Fruit fly (Drosophila melanogaster) whole organism, prepupa: ENCODE measurements around the gene CG10237.

Experiments
- Blimp-1 ChIP-seq: fragments of 200-800 bp; sonication (Bioruptor generic); optimal IDR thresholded peaks from 3 replicates; lab custom pipeline; 2017; ENCODE audit warnings: missing biosample characterization, missing genetic modification characterization, mild to moderate bottlenecking, moderate library complexity, missing genetic modification reagents
- CG10631 ChIP-seq: fragments of 200-800 bp; sonication (Bioruptor generic); optimal IDR thresholded peaks from 2 replicates; lab custom pipeline; 2016; ENCODE audit warnings: missing biosample characterization, missing genetic modification characterization
- CG10669 ChIP-seq: fragments of 200-800 bp; sonication (Bioruptor generic); optimal IDR thresholded peaks from 3 replicates; lab custom pipeline; 2018; ENCODE audit warnings: missing biosample characterization, mild to moderate bottlenecking, missing genetic modification characterization, moderate library complexity
- CG11294 ChIP-seq: fragments of 200-800 bp; sonication (Bioruptor generic); IDR thresholded peaks from 2 replicates; pipeline ENCODE4 v1.3.6; 2022; ENCODE audit warnings: missing biosample characterization, missing genetic modification characterization
- CG11762 ChIP-seq: fragments of 200-800 bp; sonication (Bioruptor generic); optimal IDR thresholded peaks from 3 replicates; lab custom pipeline; 2016; ENCODE audit warnings: missing biosample characterization, missing genetic modification characterization; ENCODE audit not compliant: insufficient read depth
- CG15336 ChIP-seq: fragments of 200-800 bp; sonication (Bioruptor generic); IDR thresholded peaks from 2 replicates; pipeline ENCODE4 v1.3.6; 2022; ENCODE audit warnings: missing biosample characterization, missing genetic modification characterization
- CG31627 ChIP-seq: fragments of 200-800 bp; sonication (Bioruptor generic); optimal IDR thresholded peaks from 3 replicates; lab custom pipeline; 2016; ENCODE audit warnings: missing biosample characterization, missing genetic modification characterization
- CG32006 ChIP-seq: fragments of 200-800 bp; sonication (Bioruptor generic); optimal IDR thresholded peaks from 3 replicates; lab custom pipeline; 2017; ENCODE audit warnings: missing biosample characterization, mild to moderate bottlenecking, missing genetic modification characterization
- CG3919 ChIP-seq: fragments of 200-800 bp; sonication (Bioruptor generic); optimal IDR thresholded peaks from 3 replicates; lab custom pipeline; 2016; ENCODE audit warnings: missing biosample characterization, missing genetic modification characterization
- CG6792 ChIP-seq: fragments of 200-800 bp; sonication (Bioruptor generic); optimal IDR thresholded peaks from 3 replicates; lab custom pipeline; 2016; ENCODE audit warnings: missing biosample characterization, missing genetic modification characterization
- CG6808 ChIP-seq: fragments of 200-800 bp; sonication (Bioruptor generic); optimal IDR thresholded peaks from 3 replicates; lab custom pipeline; 2017; ENCODE audit warnings: missing biosample characterization, missing genetic modification characterization, mild to moderate bottlenecking, moderate library complexity, missing genetic modification reagents
- CG7368 ChIP-seq: fragments of 200-800 bp; sonication (Bioruptor generic); optimal IDR thresholded peaks from 3 replicates; lab custom pipeline; 2016; ENCODE audit warnings: missing biosample characterization, missing genetic modification characterization
- CG8632 ChIP-seq: fragments of 200-800 bp; sonication (Bioruptor generic); optimal IDR thresholded peaks from 3 replicates; lab custom pipeline; 2016; ENCODE audit warnings: missing biosample characterization, missing genetic modification characterization
- Ets21C ChIP-seq: fragments of 200-800 bp; sonication (Bioruptor generic); optimal IDR thresholded peaks from 3 replicates; lab custom pipeline; 2016; ENCODE audit warnings: missing biosample characterization, missing genetic modification characterization
- Hr39 ChIP-seq: fragments of 200-800 bp; sonication (Bioruptor generic); optimal IDR thresholded peaks from 2 replicates; lab custom pipeline; 2016; ENCODE audit warnings: missing biosample characterization, missing genetic modification characterization
- Lpt ChIP-seq: fragments of 200-800 bp; sonication (Bioruptor generic); optimal IDR thresholded peaks from 3 replicates; lab custom pipeline; 2016; ENCODE audit warnings: missing biosample characterization, missing genetic modification characterization
- Smox ChIP-seq: fragments of 200-800 bp; sonication (Bioruptor generic); optimal IDR thresholded peaks from 3 replicates; lab custom pipeline; 2016; ENCODE audit warnings: missing biosample characterization, missing genetic modification characterization
- Sox102F ChIP-seq: fragments of 200-800 bp; sonication (Bioruptor generic); optimal IDR thresholded peaks from 2 replicates; lab custom pipeline; 2016; ENCODE audit warnings: missing biosample characterization, mild to moderate bottlenecking, missing genetic modification characterization
- achi ChIP-seq: fragments of 200-800 bp; sonication (Bioruptor generic); optimal IDR thresholded peaks from 3 replicates; lab custom pipeline; 2016; ENCODE audit warnings: missing biosample characterization, missing genetic modification characterization
- acj6 ChIP-seq: fragments of 200-800 bp; sonication (Bioruptor generic); optimal IDR thresholded peaks from 3 replicates; lab custom pipeline; 2016; ENCODE audit warnings: missing biosample characterization, missing genetic modification characterization
- fkh ChIP-seq: fragments of 200-800 bp; sonication (Bioruptor generic); optimal IDR thresholded peaks from 3 replicates; lab custom pipeline; 2017; ENCODE audit warnings: missing biosample characterization, mild to moderate bottlenecking, missing genetic modification characterization, moderate library complexity
- pdm3 ChIP-seq: fragments of 200-800 bp; sonication (Bioruptor generic); optimal IDR thresholded peaks from 3 replicates; lab custom pipeline; 2016; ENCODE audit warnings: missing biosample characterization, missing genetic modification characterization
- salr ChIP-seq, 2 experiments: fragments of 200-800 bp; sonication (Bioruptor generic); optimal IDR thresholded peaks; 3 replicates each; lab custom pipeline; 2016 to 2018; ENCODE audit warnings: missing biosample characterization in 2 of 2, missing genetic modification characterization in 2 of 2, mild to moderate bottlenecking in 1 of 2
- svp ChIP-seq: fragments of 200-800 bp; sonication (Bioruptor generic); peaks from one replicate; lab custom pipeline; 2016; ENCODE audit warnings: missing biosample characterization, missing genetic modification characterization
- topi ChIP-seq: fragments of 200-800 bp; sonication (Bioruptor generic); optimal IDR thresholded peaks from 3 replicates; lab custom pipeline; 2016; ENCODE audit warnings: missing biosample characterization, missing genetic modification characterization
- vri ChIP-seq: fragments of 200-800 bp; sonication (Bioruptor generic); optimal IDR thresholded peaks from 3 replicates; lab custom pipeline; 2016; ENCODE audit warnings: missing biosample characterization, mild to moderate bottlenecking, missing genetic modification characterization

Gene CG10237

dm6 chr2L:19480406-19481334 lies 38.1 kb upstream of the CG10237 start:
- TF ChIP-seq svp (peak; percentile 23), fkh (GFP tag; lab: Kevin White, UChicago) (no peak), Hr39 (no peak)

DNA sequence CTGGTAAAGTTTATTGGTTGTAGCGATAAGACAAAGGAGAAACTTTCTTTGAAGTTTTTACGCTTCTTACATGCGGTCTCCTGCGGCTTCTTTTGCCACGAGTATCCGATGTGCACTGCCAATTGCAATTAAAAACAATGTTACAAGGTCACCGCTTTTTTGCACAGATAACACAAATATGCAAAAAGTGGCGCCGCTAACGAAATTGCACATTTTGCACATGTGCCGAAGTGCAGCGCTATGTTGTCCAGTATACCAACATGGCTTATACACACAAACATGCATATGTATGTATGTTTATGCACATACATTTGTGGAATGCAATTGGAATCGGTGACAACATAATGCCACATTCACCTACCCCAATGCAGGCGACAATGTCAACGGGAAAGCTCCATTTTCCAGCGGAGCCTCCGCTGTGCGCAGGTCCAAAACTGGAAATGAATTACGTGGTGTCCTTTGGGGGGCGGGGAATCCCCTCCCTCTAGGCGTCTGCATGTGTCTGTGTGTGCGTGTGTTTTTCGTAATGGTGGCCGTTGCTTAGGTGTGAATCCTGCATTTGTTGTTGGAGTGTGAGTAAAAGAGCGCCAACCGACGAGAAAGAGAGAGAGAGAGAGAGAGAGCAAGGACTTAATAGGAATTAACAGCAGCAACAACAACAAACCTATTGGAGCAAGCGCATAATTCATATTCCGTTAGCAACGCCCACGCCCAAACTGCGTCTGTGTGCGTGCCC lies 36.9 kb upstream of the CG10237 start:
- TF ChIP-seq Sox102F (GFP tag; lab: Kevin White, UChicago) = no peak
- TF ChIP-seq pdm3 = no peak
- peak; percentile 45 for TF ChIP-seq svp

dm6 chr2L:19473397-19474009 lies 31.0 kb upstream of the CG10237 start:
- peak; percentile 59 for TF ChIP-seq svp
- TF ChIP-seq Hr39 = no peak
- TF ChIP-seq, all 60 proteins: peak for 1

dm6 chr2L:19472256-19472655 lies 29.7 kb upstream of the CG10237 start:
- TF ChIP-seq Smox (GFP tag; lab: Kevin White, UChicago) (no peak), salr (GFP tag; optimal IDR thresholded peaks at IDR 0.05; lab: Kevin White, UChicago) (no peak), Hr39 (no peak), CG8632 (GFP tag; lab: Kevin White, UChicago) (no peak), CG11294 (no peak), Blimp-1 (no peak), Lpt (GFP tag; lab: Kevin White, UChicago) (no peak), CG10669 (GFP tag; lab: Kevin White, UChicago) (no peak), CG11762 (no peak), CG31627 (no peak), CG15336 (GFP tag; lab: Robert Waterston, UW) (no peak), CG3919 (GFP tag; lab: Kevin White, UChicago) (no peak), topi (GFP tag; lab: Kevin White, UChicago) (no peak), CG6808 (GFP tag; lab: Kevin White, UChicago) (no peak), acj6 (GFP tag; lab: Kevin White, UChicago) (no peak), CG7368 (GFP tag; lab: Kevin White, UChicago) (no peak), CG6792 (GFP tag; lab: Kevin White, UChicago) (no peak)

DNA sequence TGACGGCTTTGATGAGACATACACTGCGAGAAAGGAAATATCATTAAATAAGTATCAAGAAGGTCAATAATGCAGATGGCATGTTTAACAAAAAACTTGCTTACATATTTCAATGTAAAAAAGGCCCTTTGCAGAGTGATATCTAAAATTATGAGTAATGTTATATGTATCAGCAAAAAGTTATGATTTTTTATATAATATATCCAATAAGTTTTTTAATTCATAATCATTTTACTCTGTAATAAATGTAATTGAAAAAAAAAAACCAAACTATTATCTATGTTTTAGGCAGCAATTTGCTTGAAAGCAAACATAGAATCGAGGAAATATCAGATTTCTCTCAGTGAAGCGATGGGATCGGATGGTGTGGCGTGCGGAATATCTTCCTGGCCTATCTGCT lies 27.2 kb upstream of the CG10237 start:
- TF ChIP-seq CG32006 (GFP tag; lab: Kevin White, UChicago) (no peak), CG10631 (GFP tag; lab: Kevin White, UChicago) (peak; percentile 14), Ets21C (GFP tag; lab: Kevin White, UChicago) (no peak), acj6 (GFP tag; lab: Kevin White, UChicago) (peak; percentile 0), achi (GFP tag; lab: Kevin White, UChicago) (peak; percentile 16)

DNA sequence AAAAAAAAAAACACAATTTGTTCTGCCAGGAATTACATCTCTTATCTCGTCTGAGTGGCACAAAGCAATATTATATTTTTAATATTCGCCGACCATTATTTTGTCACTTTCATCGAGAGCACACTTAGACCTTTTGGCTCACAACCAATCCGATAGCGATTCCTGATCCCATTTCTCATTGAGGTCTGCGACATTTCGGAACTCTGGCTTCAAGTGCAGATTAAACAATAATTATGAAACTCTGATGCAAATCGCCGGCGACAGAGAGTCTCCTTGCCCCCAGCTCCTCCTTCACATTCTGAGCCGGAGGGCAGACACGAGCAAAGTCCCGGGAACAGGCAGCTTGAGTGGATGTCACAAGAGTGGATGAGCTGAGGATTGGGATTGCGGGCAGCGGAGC lies 26.6 kb upstream of the CG10237 start:
- TF ChIP-seq CG11762 (no peak), Ets21C (GFP tag; lab: Kevin White, UChicago) (no peak), svp (peak; percentile 99), topi (GFP tag; lab: Kevin White, UChicago) (no peak), vri (GFP tag; lab: Kevin White, UChicago) (peak; percentile 34)
